Fruit fly (Drosophila melanogaster) whole organism: Measurements from ENCODE around the gene CG13042.

Source experiments
- CG8478 ChIP-seq: fragments of >200 bp; optimal IDR thresholded peaks from 2 replicates; lab custom pipeline; 2018; ENCODE audit warnings: inconsistent platforms
- Dll ChIP-seq: fragments of >200 bp; optimal IDR thresholded peaks from 2 replicates; lab custom pipeline; 2017
- EcR ChIP-seq, 2 experiments: fragments of >200 bp; optimal IDR thresholded peaks; 2 replicates each; lab custom pipeline; 2017; ENCODE audit warnings: missing biosample characterization in 2 of 2, missing genetic modification characterization in 2 of 2, missing genetic modification reagents in 2 of 2
- pan ChIP-seq: fragments of >200 bp; optimal IDR thresholded peaks from 2 replicates; lab custom pipeline; 2017
- psq ChIP-seq: fragments of >200 bp; optimal IDR thresholded peaks from 2 replicates; lab custom pipeline; 2017

DNA sequence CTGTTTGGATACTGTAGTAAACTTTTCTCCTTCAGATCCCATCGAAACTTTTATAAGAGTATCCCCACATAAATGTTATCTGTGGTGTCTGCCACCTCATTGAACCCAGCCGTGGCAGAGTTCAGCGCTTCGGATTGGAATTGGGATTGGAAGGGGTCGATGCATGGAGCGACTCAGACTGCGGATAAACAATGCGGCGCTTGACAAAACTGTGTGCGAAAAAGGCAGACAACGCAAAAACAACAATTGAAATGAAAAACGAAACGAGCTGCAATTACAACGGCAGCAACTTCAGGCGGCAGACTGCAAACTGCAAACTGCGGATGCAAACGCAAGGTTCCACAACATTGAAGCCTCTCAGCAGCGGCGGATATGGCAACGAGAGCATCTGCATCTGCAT is 5.7 kb upstream of the CG13042 start, which contains the start of gene CG13062:
- no peak for TF ChIP-seq pan (lab: Kevin White, UChicago)
- TF ChIP-seq EcR (GFP tag; optimal IDR thresholded peaks at IDR 0.05; lab: Kevin White, UChicago) = no peak
- TF ChIP-seq psq (lab: Kevin White, UChicago) = no peak
- TF ChIP-seq CG8478 (lab: Kevin White, UChicago) = no peak
- TF ChIP-seq Dll = no peak
